Fruit fly (Drosophila melanogaster): ENCODE measurements around the gene CG3437.
A peak's percentile ranks its signal among the peaks of the same experiment; 100 is the strongest.

The CG3437 gene

dm6 chr3L:9417288-9417687, 40.2 kb downstream of the CG3437 start, which contains the start of gene CG3982:
TSS of gene CG3982 (minus strand) at chr3L:9417388.
- TF ChIP-seq CG17801 (GFP tag; optimal IDR thresholded peaks at IDR 0.05; ENCODE audit: partially characterized antibody), result no peak

dm6 chr3L:9410754-9411423, 46.6 kb downstream of the CG3437 start, which contains the start of the genes CG4022 and Cpsf5:
TSS of gene CG4022 (minus strand) at chr3L:9410832.
TSS of gene Cpsf5 (plus strand) at chr3L:9411038.
- peak; percentile 81 for TF ChIP-seq CG17801 (GFP tag; optimal IDR thresholded peaks at IDR 0.05; ENCODE audit: partially characterized antibody)

- TF ChIP-seq CG17801 (GFP tag; optimal IDR thresholded peaks at IDR 0.05; ENCODE audit: partially characterized antibody), result no peak
Measured at dm6 chr3L:9410030-9410589, 47.4 kb downstream of the CG3437 start.
